Worm (Caenorhabditis elegans) whole organism, young adult: ENCODE results near the gene gad-1.

Experiments used
- F10E7.11 ChIP-seq: sonication (generic microtip); optimal IDR thresholded peaks from 2 replicates; lab custom pipeline; 2017; ENCODE audit warnings: mild to moderate bottlenecking, missing genetic modification characterization, moderate library complexity, missing compliant biosample characterization
- F33H1.4 ChIP-seq: fragments of 200-800 bp; sonication (Bioruptor generic); IDR thresholded peaks from 2 replicates; pipeline ENCODE4 v1.3.6; 2022; ENCODE audit warnings: missing genetic modification reagents, missing genetic modification characterization, missing compliant biosample characterization
- F37B4.10 ChIP-seq: fragments of 200-800 bp; sonication (Bioruptor generic); IDR thresholded peaks from 2 replicates; pipeline ENCODE4 v1.3.6; 2022; ENCODE audit warnings: missing genetic modification characterization, missing compliant biosample characterization
- F55B11.4 ChIP-seq: sonication (generic microtip); optimal IDR thresholded peaks from 2 replicates; lab custom pipeline; 2016; ENCODE audit warnings: missing compliant biosample characterization, missing genetic modification characterization, borderline replicate concordance; ENCODE audit not compliant: insufficient read depth
- Y67H2A.10 ChIP-seq: fragments of 200-800 bp; sonication (Bioruptor generic); conservative IDR thresholded peaks from 2 replicates; pipeline ENCODE4 v1.3.6; 2022; ENCODE audit warnings: missing genetic modification reagents, missing genetic modification characterization, missing compliant biosample characterization
- Y95B8A.8 ChIP-seq: fragments of 200-800 bp; sonication (Bioruptor generic); IDR thresholded peaks from 2 replicates; pipeline ENCODE4 v1.3.6; 2022; ENCODE audit warnings: missing genetic modification reagents, missing genetic modification characterization, missing compliant biosample characterization
- akir-1 ChIP-seq: fragments of 200-800 bp; sonication (Bioruptor generic); optimal IDR thresholded peaks from 2 replicates; lab custom pipeline; 2018; ENCODE audit warnings: mild to moderate bottlenecking, missing genetic modification characterization, moderate library complexity, missing compliant biosample characterization
- bed-1 ChIP-seq: fragments of 200-800 bp; sonication (Bioruptor generic); IDR thresholded peaks from 2 replicates; pipeline ENCODE4 v1.3.6; 2022; ENCODE audit warnings: missing genetic modification reagents, missing genetic modification characterization, missing compliant biosample characterization
- cebp-2 ChIP-seq: fragments of 200-800 bp; sonication (Bioruptor generic); IDR thresholded peaks from 2 replicates; pipeline ENCODE4 v1.3.6; 2022; ENCODE audit warnings: missing genetic modification characterization, missing compliant biosample characterization
- ceh-27 ChIP-seq: fragments of 200-800 bp; sonication (Bioruptor generic); optimal IDR thresholded peaks from 2 replicates; lab custom pipeline; 2018; ENCODE audit warnings: mild to moderate bottlenecking, missing genetic modification characterization, moderate library complexity, missing compliant biosample characterization
- dox-1 ChIP-seq: fragments of 200-800 bp; sonication (Bioruptor generic); IDR thresholded peaks from 2 replicates; pipeline ENCODE4 v1.3.6; 2022; ENCODE audit warnings: missing genetic modification reagents, missing genetic modification characterization, missing compliant biosample characterization
- efl-1 ChIP-seq: fragments of 150-350 bp; optimal IDR thresholded peaks from 2 replicates; lab custom pipeline; 2014; ENCODE audit warnings: missing biosample characterization, missing genetic modification reagents, missing genetic modification characterization
- gei-17 ChIP-seq: fragments of 200-800 bp; sonication (Bioruptor generic); optimal IDR thresholded peaks from 2 replicates; lab custom pipeline; 2018; ENCODE audit warnings: mild to moderate bottlenecking, missing genetic modification characterization, missing compliant biosample characterization
- hlh-12 ChIP-seq: sonication (generic microtip); optimal IDR thresholded peaks from 2 replicates; lab custom pipeline; 2016; ENCODE audit warnings: missing genetic modification characterization, missing compliant biosample characterization
- hmg-1.2 ChIP-seq: fragments of 200-800 bp; sonication (Bioruptor generic); IDR thresholded peaks from 2 replicates; pipeline ENCODE4 v1.3.6; 2022; ENCODE audit warnings: missing genetic modification reagents, missing genetic modification characterization, missing compliant biosample characterization
- hrde-1 ChIP-seq: sonication (generic microtip); optimal IDR thresholded peaks from 2 replicates; lab custom pipeline; 2016; ENCODE audit warnings: missing genetic modification characterization, mild to moderate bottlenecking, missing compliant biosample characterization, moderate library complexity, missing genotype, missing genetic modification reagents, borderline replicate concordance
- hsf-1 ChIP-seq: fragments of 200-800 bp; sonication (Bioruptor generic); IDR thresholded peaks from 2 replicates; pipeline ENCODE4 v1.3.6; 2022; ENCODE audit warnings: missing genetic modification reagents, missing genetic modification characterization, missing compliant biosample characterization
- lsl-1 ChIP-seq: fragments of 200-800 bp; sonication (Bioruptor generic); optimal IDR thresholded peaks from 2 replicates; lab custom pipeline; 2018; ENCODE audit warnings: mild to moderate bottlenecking, missing genetic modification characterization, moderate library complexity, missing compliant biosample characterization
- madf-6 ChIP-seq: fragments of 200-800 bp; sonication (Bioruptor generic); IDR thresholded peaks from 2 replicates; pipeline ENCODE4 v1.3.6; 2022; ENCODE audit warnings: missing genetic modification reagents, missing genetic modification characterization, missing compliant biosample characterization
- mxl-1 ChIP-seq: sonication (generic microtip); optimal IDR thresholded peaks from 2 replicates; lab custom pipeline; 2016; ENCODE audit warnings: missing genetic modification characterization, missing compliant biosample characterization
- nfya-2 ChIP-seq: fragments of 200-800 bp; sonication (Bioruptor generic); IDR thresholded peaks from 2 replicates; pipeline ENCODE4 v1.3.6; 2022; ENCODE audit warnings: missing genetic modification reagents, missing genetic modification characterization, missing compliant biosample characterization
- nhr-120 ChIP-seq: fragments of 200-800 bp; sonication (Bioruptor generic); IDR thresholded peaks from 2 replicates; pipeline ENCODE4 v1.3.6; 2022; ENCODE audit warnings: missing genetic modification characterization, missing compliant biosample characterization
- nhr-80 ChIP-seq: sonication (generic microtip); optimal IDR thresholded peaks from 2 replicates; lab custom pipeline; 2016; ENCODE audit warnings: missing genetic modification characterization, missing compliant biosample characterization
- repo-1 ChIP-seq: sonication (generic microtip); optimal IDR thresholded peaks from 2 replicates; lab custom pipeline; 2017; ENCODE audit warnings: mild to moderate bottlenecking, missing genetic modification characterization, missing compliant biosample characterization
- snpc-3.4 ChIP-seq: sonication (generic microtip); optimal IDR thresholded peaks from 2 replicates; lab custom pipeline; 2017; ENCODE audit warnings: missing genetic modification characterization, mild to moderate bottlenecking, missing compliant biosample characterization, antibody characterized with exemption, moderate library complexity, missing genotype, missing genetic modification reagents
- somi-1 ChIP-seq: fragments of 200-800 bp; sonication (Bioruptor generic); optimal IDR thresholded peaks from 2 replicates; lab custom pipeline; 2018; ENCODE audit warnings: mild to moderate bottlenecking, missing genetic modification characterization, missing compliant biosample characterization
- sptf-2 ChIP-seq: fragments of 200-800 bp; sonication (Bioruptor generic); optimal IDR thresholded peaks from 2 replicates; lab custom pipeline; 2018; ENCODE audit warnings: mild to moderate bottlenecking, missing genetic modification characterization, missing compliant biosample characterization
- unc-62 ChIP-seq: fragments of 150-350 bp; optimal IDR thresholded peaks from 2 replicates; lab custom pipeline; 2014; ENCODE audit warnings: missing biosample characterization, missing genetic modification reagents, missing genetic modification characterization
- xnd-1 ChIP-seq: sonication (generic microtip); optimal IDR thresholded peaks from 2 replicates; lab custom pipeline; 2016; ENCODE audit warnings: missing genotype, missing genetic modification reagents, missing genetic modification characterization, missing compliant biosample characterization
- zim-3 ChIP-seq: sonication (generic microtip); optimal IDR thresholded peaks from 2 replicates; lab custom pipeline; 2017; ENCODE audit warnings: mild to moderate bottlenecking, missing genetic modification characterization, moderate library complexity, missing compliant biosample characterization
- ztf-18 ChIP-seq: sonication (generic microtip); optimal IDR thresholded peaks from 2 replicates; lab custom pipeline; 2016; ENCODE audit warnings: missing genotype, mild to moderate bottlenecking, missing genetic modification characterization, missing compliant biosample characterization

Gene gad-1

ce11 chrV:6453122-6453521 is 19.8 kb upstream of the gad-1 start, which contains the start of gene acl-9 (continued):
- TF ChIP-seq somi-1 (GFP tag; lab: Kevin White, UChicago) (no peak), F33H1.4 (GFP tag; lab: Robert Waterston, UW) (no peak), bed-1 (GFP tag; lab: Robert Waterston, UW) (no peak)

- TF ChIP-seq cebp-2 (GFP tag; lab: Robert Waterston, UW) (no peak), dox-1 (0 out of 2 replicates have a peak, but pooled peaks have one; percentile 30), sptf-2 (GFP tag; lab: Kevin White, UChicago) (no peak), ceh-27 (no peak), F55B11.4 (tag; lab: Kevin White, UChicago) (no peak), Y95B8A.8 (GFP tag; lab: Robert Waterston, UW) (no peak), nhr-80 (tag; lab: Kevin White, UChicago) (peak; percentile 82), hmg-1.2 (GFP tag; lab: Robert Waterston, UW) (peak; percentile 68; the same call in 1 of the 2 replicates), F33H1.4 (GFP tag; lab: Robert Waterston, UW) (peak; percentile 62), nhr-120 (GFP tag; lab: Robert Waterston, UW) (no peak), snpc-3.4 (tag; lab: Kevin White, UChicago) (no peak), lsl-1 (GFP tag; lab: Kevin White, UChicago) (peak; percentile 67), unc-62 (no peak), madf-6 (GFP tag; lab: Robert Waterston, UW) (peak; percentile 39; the same call in 1 of the 2 replicates), akir-1 (no peak)
These were observed 17.1 kb upstream of the gad-1 start, which contains the start of gene acl-8 for ce11 chrV:6450129-6451011. Gene acl-8 (plus strand): TSS chrV:6450870.

ce11 chrV:6448356-6448755 is 15.1 kb upstream of the gad-1 start, which contains the start of gene fbxa-196:
Gene fbxa-196 (plus strand): TSS chrV:6448656.
- no peak for TF ChIP-seq xnd-1 (tag; lab: Kevin White, UChicago)

ce11 chrV:6442037-6442436 is 8.7 kb upstream of the gad-1 start, which contains the start of gene T05H4.3:
Gene T05H4.3 (plus strand): TSS chrV:6442337.
- TF ChIP-seq zim-3 (no peak), ztf-18 (tag; lab: Kevin White, UChicago) (no peak), Y67H2A.10 (GFP tag; lab: Robert Waterston, UW) (no peak), F37B4.10 (GFP tag; lab: Robert Waterston, UW) (no peak), snpc-3.4 (tag; lab: Kevin White, UChicago) (no peak), hlh-12 (no peak), hsf-1 (GFP tag; lab: Robert Waterston, UW) (no peak), hrde-1 (tag; lab: Kevin White, UChicago) (no peak), repo-1 (tag; lab: Kevin White, UChicago) (no peak), F10E7.11 (no peak), mxl-1 (tag; lab: Kevin White, UChicago) (no peak), cebp-2 (GFP tag; lab: Robert Waterston, UW) (no peak), efl-1 (GFP tag; lab: Kevin White, UChicago) (no peak), nfya-2 (GFP tag; lab: Robert Waterston, UW) (no peak), gei-17 (GFP tag; lab: Kevin White, UChicago) (no peak)
